Fruit fly (Drosophila melanogaster) whole organism, embryonic: ENCODE data around the gene Ifrd1.
A peak's percentile ranks its signal among the peaks of the same experiment; 100 is the strongest.

Experiments used
- CG10274 ChIP-seq: fragments of 200-800 bp; sonication (Bioruptor generic); optimal IDR thresholded peaks from 3 replicates; lab custom pipeline; 2017; ENCODE audit warnings: missing biosample characterization, mild to moderate bottlenecking, missing genetic modification characterization
- CG11085 ChIP-seq: fragments of 200-800 bp; sonication (Bioruptor generic); IDR thresholded peaks from 2 replicates; pipeline ENCODE4 v1.3.6; 2022; ENCODE audit warnings: missing biosample characterization, missing genetic modification characterization
- CG11093 ChIP-seq: fragments of 200-800 bp; sonication (Bioruptor generic); IDR thresholded peaks from 3 replicates; pipeline ENCODE4 v1.3.6; 2022; ENCODE audit warnings: missing biosample characterization, missing genetic modification characterization
- CG12071 ChIP-seq: fragments of 200-800 bp; sonication (Bioruptor generic); optimal IDR thresholded peaks from 3 replicates; lab custom pipeline; 2018; ENCODE audit warnings: missing biosample characterization, mild to moderate bottlenecking, missing genetic modification characterization
- CG12236 ChIP-seq: fragments of 200-800 bp; sonication (Bioruptor generic); optimal IDR thresholded peaks from 2 replicates; lab custom pipeline; 2016; ENCODE audit warnings: missing biosample characterization, missing genetic modification characterization
- CG1233 ChIP-seq: fragments of 200-800 bp; sonication (Bioruptor generic); optimal IDR thresholded peaks from 4 replicates; lab custom pipeline; 2018; ENCODE audit warnings: missing biosample characterization, mild to moderate bottlenecking, missing genetic modification characterization
- CG13894 ChIP-seq: fragments of 200-800 bp; sonication (Bioruptor generic); optimal IDR thresholded peaks from 3 replicates; lab custom pipeline; 2018; ENCODE audit warnings: missing biosample characterization, mild to moderate bottlenecking, missing genetic modification characterization, moderate library complexity
- CG15696 ChIP-seq: fragments of 200-800 bp; sonication (Bioruptor generic); optimal IDR thresholded peaks from 2 replicates; lab custom pipeline; 2019; ENCODE audit warnings: missing biosample characterization, mild to moderate bottlenecking, missing genetic modification characterization, moderate library complexity
- CG16863 ChIP-seq: fragments of 200-800 bp; sonication (Bioruptor generic); optimal IDR thresholded peaks from 3 replicates; lab custom pipeline; 2016; ENCODE audit warnings: missing biosample characterization, missing genetic modification characterization
- CG17385 ChIP-seq: fragments of 200-800 bp; sonication (Bioruptor generic); optimal IDR thresholded peaks from 3 replicates; lab custom pipeline; 2018; ENCODE audit warnings: missing biosample characterization, mild to moderate bottlenecking, missing genetic modification characterization
- CG17829 ChIP-seq: fragments of 200-800 bp; optimal IDR thresholded peaks from 2 replicates; lab custom pipeline; 2019; ENCODE audit warnings: missing biosample characterization, mild to moderate bottlenecking, missing genetic modification characterization, moderate library complexity
- CG2678 ChIP-seq: fragments of 200-800 bp; sonication (Bioruptor generic); optimal IDR thresholded peaks from 3 replicates; lab custom pipeline; 2019; ENCODE audit warnings: missing biosample characterization, mild to moderate bottlenecking, missing genetic modification characterization, moderate library complexity
- CG3995 ChIP-seq: fragments of 200-800 bp; sonication (Bioruptor generic); optimal IDR thresholded peaks from 3 replicates; lab custom pipeline; 2016; ENCODE audit warnings: missing biosample characterization, missing genetic modification characterization
- CG42726 ChIP-seq: fragments of 200-800 bp; sonication (Bioruptor generic); IDR thresholded peaks from 2 replicates; pipeline ENCODE4 v1.3.6; 2022; ENCODE audit warnings: missing biosample characterization, missing genetic modification characterization; ENCODE audit not compliant: partially characterized antibody
- CG4282 ChIP-seq: fragments of 200-800 bp; sonication (Bioruptor generic); optimal IDR thresholded peaks from 2 replicates; lab custom pipeline; 2016; ENCODE audit warnings: missing biosample characterization, missing genetic modification characterization
- CG4854 ChIP-seq: fragments of 200-800 bp; sonication (Bioruptor generic); optimal IDR thresholded peaks from 2 replicates; lab custom pipeline; 2016; ENCODE audit warnings: missing biosample characterization, missing genetic modification characterization, inconsistent platforms
- CG5245 ChIP-seq: fragments of 200-800 bp; sonication (Bioruptor generic); optimal IDR thresholded peaks from 3 replicates; lab custom pipeline; 2016; ENCODE audit warnings: missing biosample characterization, missing genetic modification characterization
- CG6654 ChIP-seq: fragments of 200-800 bp; sonication (Bioruptor generic); optimal IDR thresholded peaks from 2 replicates; lab custom pipeline; 2017; ENCODE audit warnings: missing biosample characterization, mild to moderate bottlenecking, missing genetic modification characterization
- CG6813 ChIP-seq: fragments of 200-800 bp; sonication (Bioruptor generic); optimal IDR thresholded peaks from 2 replicates; lab custom pipeline; 2017; ENCODE audit warnings: missing biosample characterization, missing genetic modification characterization, mild to moderate bottlenecking, moderate library complexity, missing genetic modification reagents
- CoRest ChIP-seq: fragments of 200-800 bp; sonication (Bioruptor generic); optimal IDR thresholded peaks from 3 replicates; lab custom pipeline; 2018; ENCODE audit warnings: missing biosample characterization, mild to moderate bottlenecking, missing genetic modification characterization, moderate library complexity
- Deaf1 ChIP-seq: fragments of 200-800 bp; optimal IDR thresholded peaks from 3 replicates; lab custom pipeline; 2019; ENCODE audit warnings: missing biosample characterization, mild to moderate bottlenecking, missing genetic modification characterization, moderate library complexity
- Dip2 ChIP-seq: fragments of 200-800 bp; sonication (Bioruptor generic); IDR thresholded peaks from 2 replicates; pipeline ENCODE4 v1.3.6; 2022; ENCODE audit warnings: missing biosample characterization, missing genetic modification characterization
- E2f2 ChIP-seq: fragments of 200-800 bp; sonication (Bioruptor generic); IDR thresholded peaks from 2 replicates; pipeline ENCODE4 v1.3.6; 2022; ENCODE audit warnings: missing biosample characterization, missing genetic modification characterization
- Ets65A ChIP-seq: fragments of 200-800 bp; sonication (Bioruptor generic); peaks from one replicate; lab custom pipeline; 2016; ENCODE audit warnings: missing biosample characterization, missing genetic modification characterization
- Oaz ChIP-seq: fragments of 200-800 bp; sonication (Bioruptor generic); IDR thresholded peaks from 2 replicates; pipeline ENCODE4 v1.3.6; 2022; ENCODE audit warnings: missing biosample characterization, missing genetic modification characterization
- Opbp ChIP-seq: fragments of 200-800 bp; sonication (Bioruptor generic); IDR thresholded peaks from 3 replicates; pipeline ENCODE4 v1.3.6; 2022; ENCODE audit warnings: missing biosample characterization, missing genetic modification characterization; ENCODE audit not compliant: partially characterized antibody
- Side ChIP-seq: fragments of 200-800 bp; sonication (Bioruptor generic); optimal IDR thresholded peaks from 2 replicates; lab custom pipeline; 2016; ENCODE audit warnings: missing biosample characterization, missing genetic modification characterization
- YL-1 ChIP-seq: fragments of 200-800 bp; sonication (Bioruptor generic); optimal IDR thresholded peaks from 3 replicates; lab custom pipeline; 2017; ENCODE audit warnings: missing biosample characterization, mild to moderate bottlenecking, missing genetic modification characterization
- ato ChIP-seq: fragments of 200-800 bp; sonication (Bioruptor generic); IDR thresholded peaks from 2 replicates; pipeline ENCODE4 v1.3.6; 2022; ENCODE audit warnings: missing biosample characterization, missing genetic modification characterization; ENCODE audit not compliant: partially characterized antibody
- cwo ChIP-seq: fragments of 200-800 bp; sonication (Bioruptor generic); optimal IDR thresholded peaks from 3 replicates; lab custom pipeline; 2017; ENCODE audit warnings: missing biosample characterization, missing genetic modification characterization, mild to moderate bottlenecking, moderate library complexity, missing genetic modification reagents
- dati ChIP-seq: fragments of 200-800 bp; sonication (Bioruptor generic); IDR thresholded peaks from 2 replicates; pipeline ENCODE4 v1.3.6; 2022; ENCODE audit warnings: missing biosample characterization, missing genetic modification characterization
- gce ChIP-seq: fragments of 200-800 bp; sonication (Bioruptor generic); IDR thresholded peaks from 3 replicates; pipeline ENCODE4 v1.3.6; 2022; ENCODE audit warnings: missing biosample characterization, missing genetic modification characterization
- gcm ChIP-seq: fragments of 200-800 bp; sonication (Bioruptor generic); optimal IDR thresholded peaks from 2 replicates; lab custom pipeline; 2019; ENCODE audit warnings: missing biosample characterization, mild to moderate bottlenecking, missing genetic modification characterization, moderate library complexity
- grn ChIP-seq: fragments of 200-800 bp; sonication (Bioruptor generic); optimal IDR thresholded peaks from 3 replicates; lab custom pipeline; 2017; ENCODE audit warnings: missing biosample characterization, missing genetic modification characterization
- hbn ChIP-seq: fragments of 200-800 bp; sonication (Bioruptor generic); IDR thresholded peaks from 2 replicates; pipeline ENCODE4 v1.3.6; 2022; ENCODE audit warnings: missing biosample characterization, missing genetic modification characterization; ENCODE audit not compliant: partially characterized antibody
- her ChIP-seq: fragments of 200-800 bp; sonication (Bioruptor generic); optimal IDR thresholded peaks from 2 replicates; lab custom pipeline; 2016; ENCODE audit warnings: missing biosample characterization, missing genetic modification characterization
- kay ChIP-seq: fragments of 200-800 bp; sonication (Bioruptor generic); optimal IDR thresholded peaks from 2 replicates; lab custom pipeline; 2016; ENCODE audit warnings: missing biosample characterization, missing genetic modification characterization
- lov ChIP-seq, 2 experiments: fragments of 200-800 bp in 1 of 2; fragments of >200 bp in 1 of 2; sonication (Bioruptor generic) in 1 of 2; IDR thresholded peaks in 1 of 2; optimal IDR thresholded peaks in 1 of 2; 2 replicates in 1 of 2; 3 replicates in 1 of 2; pipeline versions ENCODE4 v1.3.6 to Lab custom; 2017 to 2022; ENCODE audit warnings: missing biosample characterization in 1 of 2, missing genetic modification characterization in 1 of 2
- luna ChIP-seq: fragments of 200-800 bp; sonication (Bioruptor generic); optimal IDR thresholded peaks from 2 replicates; lab custom pipeline; 2016; ENCODE audit warnings: missing biosample characterization, missing genetic modification characterization
- p53 ChIP-seq: fragments of 200-800 bp; sonication (Bioruptor generic); optimal IDR thresholded peaks from 2 replicates; lab custom pipeline; 2016; ENCODE audit warnings: missing biosample characterization, missing genetic modification characterization
- pan ChIP-seq, 4 experiments: fragments of >200 bp in 3 of 4; fragments of 200-800 bp in 1 of 4; sonication (Bioruptor generic) in 1 of 4; optimal IDR thresholded peaks in 3 of 4; IDR thresholded peaks in 1 of 4; 2 replicates each; pipeline versions ENCODE4 v1.3.6 to Lab custom; 2017 to 2022; ENCODE audit warnings: missing biosample characterization in 2 of 4, missing genetic modification characterization in 2 of 4, mixed read lengths in 1 of 4
- pfk ChIP-seq: fragments of 200-800 bp; sonication (Bioruptor generic); optimal IDR thresholded peaks from 2 replicates; lab custom pipeline; 2018; ENCODE audit warnings: missing biosample characterization, mild to moderate bottlenecking, missing genetic modification characterization, moderate library complexity
- salm ChIP-seq: fragments of 200-800 bp; sonication (Bioruptor generic); optimal IDR thresholded peaks from 2 replicates; lab custom pipeline; 2018; ENCODE audit warnings: missing biosample characterization, mild to moderate bottlenecking, missing genetic modification characterization
- so ChIP-seq: fragments of 200-800 bp; sonication (Bioruptor generic); IDR thresholded peaks from 3 replicates; pipeline ENCODE4 v1.3.6; 2022; ENCODE audit warnings: missing biosample characterization, missing genetic modification characterization
- sqz ChIP-seq: fragments of 200-800 bp; sonication (Bioruptor generic); optimal IDR thresholded peaks from 3 replicates; lab custom pipeline; 2018; ENCODE audit warnings: missing biosample characterization, mild to moderate bottlenecking, missing genetic modification characterization
- toy ChIP-seq: fragments of 200-800 bp; sonication (Bioruptor generic); IDR thresholded peaks from 2 replicates; pipeline ENCODE4 v1.3.6; 2022; ENCODE audit warnings: missing biosample characterization, missing genetic modification characterization
- z ChIP-seq: fragments of 200-800 bp; sonication (Bioruptor generic); IDR thresholded peaks from 3 replicates; pipeline ENCODE4 v1.3.6; 2022; ENCODE audit warnings: missing biosample characterization, missing genetic modification characterization
- zen ChIP-seq: fragments of 200-800 bp; sonication (Bioruptor generic); optimal IDR thresholded peaks from 3 replicates; lab custom pipeline; 2018; ENCODE audit warnings: missing biosample characterization, mild to moderate bottlenecking, missing genetic modification characterization, moderate library complexity

The Ifrd1 gene

DNA sequence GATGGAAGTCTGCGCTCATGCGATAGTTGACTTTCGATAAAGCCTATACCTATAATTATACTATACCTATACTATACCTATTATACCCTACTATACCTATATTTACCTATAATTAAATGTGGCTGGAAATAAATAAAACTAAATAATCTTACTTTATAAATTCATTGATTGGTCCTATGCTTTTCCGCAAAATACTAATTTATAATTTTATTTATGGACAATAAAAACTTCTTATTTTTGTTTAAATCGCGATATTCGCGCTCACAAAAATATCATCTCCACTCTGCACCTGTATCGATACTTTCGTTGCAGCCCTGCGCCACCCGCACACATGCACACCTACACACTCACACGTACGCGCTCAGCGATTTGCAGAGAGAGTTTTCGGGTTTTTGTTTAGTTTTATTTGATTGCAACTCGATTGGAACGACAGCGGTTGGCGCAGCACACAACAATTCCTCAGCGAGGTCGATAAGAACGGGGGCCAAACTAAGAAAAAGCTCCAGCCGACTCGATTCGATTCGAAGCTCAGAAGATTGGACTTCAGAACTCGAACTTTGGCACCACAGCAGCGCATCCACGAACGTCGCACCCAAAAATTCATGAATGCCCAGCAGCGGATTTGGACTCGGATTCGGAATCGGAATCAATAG lies 379 bp upstream of the Ifrd1 start, which contains the start of gene CG8814 (continued):
- TF ChIP-seq CG13894 (tag; lab: Kevin White, UChicago) (peak; percentile 29), pan (optimal IDR thresholded peaks at IDR 0.05; lab: Kevin White, UChicago) (no peak), pan (GFP tag; optimal IDR thresholded peaks at IDR 0.05 in 1 of 2, IDR thresholded peaks at IDR 0.05 in 1 of 2) (peak in 1 of 2 experiments; percentile 41), Dip2 (no peak), lov (optimal IDR thresholded peaks at IDR 0.05; lab: Kevin White, UChicago) (no peak), lov (GFP tag; IDR thresholded peaks at IDR 0.05; lab: Robert Waterston, UW) (no peak), CG6813 (GFP tag; lab: Kevin White, UChicago) (no peak), z (GFP tag; lab: Robert Waterston, UW) (no peak), CG11085 (peak; percentile 69), CG17385 (GFP tag; lab: Kevin White, UChicago) (no peak), CG6654 (no peak), Opbp (GFP tag; lab: Robert Waterston, UW) (peak; percentile 69), pfk (GFP tag; lab: Kevin White, UChicago) (no peak), sqz (GFP tag; lab: Kevin White, UChicago) (no peak), ato (GFP tag; lab: Robert Waterston, UW) (no peak), CG5245 (GFP tag; lab: Kevin White, UChicago) (peak; percentile 18), CG11093 (GFP tag; lab: Robert Waterston, UW) (peak; percentile 57; the same call in 1 of the 3 replicates), zen (tag; lab: Kevin White, UChicago) (peak; percentile 52), YL-1 (peak; percentile 31), CoRest (tag; lab: Kevin White, UChicago) (peak; percentile 87), Side (GFP tag; lab: Kevin White, UChicago) (no peak), CG15696 (tag; lab: Kevin White, UChicago) (peak; percentile 74), dati (GFP tag; lab: Robert Waterston, UW) (no peak), CG42726 (GFP tag; lab: Robert Waterston, UW) (0 out of 2 replicates have a peak, but pooled peaks have one; percentile 14), CG12071 (GFP tag; lab: Kevin White, UChicago) (peak; percentile 34), CG1233 (GFP tag; lab: Kevin White, UChicago) (peak; percentile 43), grn (peak; percentile 11), salm (no peak), Deaf1 (tag; lab: Kevin White, UChicago) (peak; percentile 57), CG4854 (no peak), Ets65A (peak; percentile 85), gcm (GFP tag; lab: Kevin White, UChicago) (peak; percentile 51), luna (GFP tag; lab: Kevin White, UChicago) (peak; percentile 8), CG4282 (GFP tag; lab: Kevin White, UChicago) (no peak), CG3995 (GFP tag; lab: Kevin White, UChicago) (peak; percentile 62), CG17829 (tag; lab: Kevin White, UChicago) (peak; percentile 69), CG16863 (peak; percentile 42), p53 (no peak), toy (GFP tag; lab: Robert Waterston, UW) (no peak), Oaz (GFP tag; lab: Robert Waterston, UW) (0 out of 2 replicates have a peak, but pooled peaks have one; percentile 29), cwo (GFP tag; lab: Kevin White, UChicago) (peak; percentile 32), kay (GFP tag; lab: Kevin White, UChicago) (peak; percentile 53), hbn (peak; percentile 62), gce (GFP tag; lab: Robert Waterston, UW) (no peak), her (peak; percentile 21), so (GFP tag; lab: Robert Waterston, UW) (peak; percentile 62; the same call in 1 of the 3 replicates), E2f2 (peak; percentile 82), CG2678 (tag; lab: Kevin White, UChicago) (peak; percentile 74), CG12236 (GFP tag; lab: Kevin White, UChicago) (no peak), CG10274 (GFP tag; lab: Kevin White, UChicago) (peak; percentile 74)
